Worm (Caenorhabditis elegans) whole organism, L1 larva: Measurements from ENCODE around the gene Y41C4A.8.
A peak's percentile ranks its signal among the peaks of the same experiment; 100 is the strongest.

ENCODE experiments used
- C16A3.4 ChIP-seq: fragments of 150-350 bp; optimal IDR thresholded peaks from 2 replicates; lab custom pipeline; 2014; ENCODE audit warnings: missing biosample characterization, missing genetic modification characterization
- C34B4.2 ChIP-seq: sonication (generic microtip); optimal IDR thresholded peaks from 2 replicates; lab custom pipeline; 2017; ENCODE audit warnings: mild to moderate bottlenecking, missing genetic modification characterization, missing compliant biosample characterization
- alr-1 ChIP-seq: fragments of 200-800 bp; sonication (Bioruptor generic); optimal IDR thresholded peaks from 2 replicates; lab custom pipeline; 2018; ENCODE audit warnings: borderline replicate concordance, mild to moderate bottlenecking, missing genetic modification characterization, missing compliant biosample characterization
- ama-1 ChIP-seq: fragments of 150-350 bp; optimal IDR thresholded peaks from 2 replicates; lab custom pipeline; 2014
- ceh-8 ChIP-seq: fragments of 200-800 bp; sonication (Bioruptor generic); optimal IDR thresholded peaks from 2 replicates; lab custom pipeline; 2018; ENCODE audit warnings: mild to moderate bottlenecking, missing genetic modification characterization, moderate library complexity, missing compliant biosample characterization
- ces-1 ChIP-seq: fragments of 150-350 bp; optimal IDR thresholded peaks from 2 replicates; lab custom pipeline; 2014; ENCODE audit warnings: missing biosample characterization, missing genetic modification reagents, missing genetic modification characterization
- dpl-1 ChIP-seq, 3 experiments: fragments of 150-350 bp in 2 of 3; sonication (generic microtip) in 1 of 3; optimal IDR thresholded peaks; 2 replicates each; lab custom pipeline; 2014 to 2017; ENCODE audit warnings: missing biosample characterization in 3 of 3, missing genetic modification characterization in 3 of 3, missing genetic modification reagents in 3 of 3
- efl-1 ChIP-seq, 4 experiments: fragments of 150-350 bp; optimal IDR thresholded peaks in 3 of 4; peaks in 1 of 4; 1 replicate in 1 of 4; 2 replicates in 3 of 4; lab custom pipeline; 2014; ENCODE audit warnings: missing biosample characterization in 2 of 4, missing genetic modification characterization in 2 of 4, missing genetic modification reagents in 2 of 4
- efl-3 ChIP-seq: fragments of 200-800 bp; sonication (Bioruptor generic); optimal IDR thresholded peaks from 2 replicates; lab custom pipeline; 2018; ENCODE audit warnings: mild to moderate bottlenecking, missing genetic modification characterization, missing compliant biosample characterization
- fkh-10 ChIP-seq: sonication (generic microtip); optimal IDR thresholded peaks from 2 replicates; lab custom pipeline; 2017; ENCODE audit warnings: missing biosample characterization, missing genetic modification reagents, missing genetic modification characterization
- fkh-8 ChIP-seq: sonication (generic microtip); optimal IDR thresholded peaks from 2 replicates; lab custom pipeline; 2016; ENCODE audit warnings: mild to moderate bottlenecking, missing genetic modification characterization, missing compliant biosample characterization
- grh-1 ChIP-seq: fragments of 200-800 bp; sonication (Bioruptor generic); IDR thresholded peaks from 2 replicates; pipeline ENCODE4 v1.3.6; 2022; ENCODE audit warnings: missing genetic modification reagents, missing genetic modification characterization, missing compliant biosample characterization
- hpl-2 ChIP-seq: fragments of 150-350 bp; optimal IDR thresholded peaks from 2 replicates; lab custom pipeline; 2014; ENCODE audit warnings: missing biosample characterization, missing genetic modification reagents, missing genetic modification characterization
- lin-13 ChIP-seq: fragments of 150-350 bp; optimal IDR thresholded peaks from 2 replicates; lab custom pipeline; 2014; ENCODE audit warnings: missing biosample characterization, missing genetic modification reagents, missing genetic modification characterization
- lin-14 ChIP-seq: fragments of 200-800 bp; sonication (Bioruptor generic); optimal IDR thresholded peaks from 2 replicates; lab custom pipeline; 2018; ENCODE audit warnings: mild to moderate bottlenecking, missing genetic modification characterization, moderate library complexity, missing compliant biosample characterization
- lin-35 ChIP-seq, 2 experiments: fragments of 150-350 bp; optimal IDR thresholded peaks; 2 replicates each; lab custom pipeline; 2014; ENCODE audit warnings: missing biosample characterization in 2 of 2, missing genetic modification characterization in 2 of 2, missing genetic modification reagents in 2 of 2
- lir-3 ChIP-seq: sonication (generic microtip); optimal IDR thresholded peaks from 2 replicates; lab custom pipeline; 2016; ENCODE audit warnings: mild to moderate bottlenecking, missing genetic modification characterization, moderate library complexity, missing compliant biosample characterization; ENCODE audit not compliant: poor library complexity
- mef-2 ChIP-seq: fragments of 150-350 bp; optimal IDR thresholded peaks from 2 replicates; lab custom pipeline; 2014; ENCODE audit warnings: missing biosample characterization, missing genetic modification characterization
- nhr-11 ChIP-seq: fragments of 150-350 bp; optimal IDR thresholded peaks from 2 replicates; lab custom pipeline; 2014; ENCODE audit warnings: missing biosample characterization, missing genetic modification characterization
- nhr-20 ChIP-seq: sonication (generic microtip); optimal IDR thresholded peaks from 2 replicates; lab custom pipeline; 2016; ENCODE audit warnings: mild to moderate bottlenecking, missing genetic modification characterization, missing compliant biosample characterization
- nhr-237 ChIP-seq: fragments of 150-350 bp; optimal IDR thresholded peaks from 2 replicates; lab custom pipeline; 2014; ENCODE audit warnings: missing biosample characterization, missing genetic modification characterization
- nhr-47 ChIP-seq: sonication (generic microtip); optimal IDR thresholded peaks from 2 replicates; lab custom pipeline; 2016; ENCODE audit warnings: mild to moderate bottlenecking, missing genetic modification characterization, moderate library complexity, missing compliant biosample characterization
- nhr-71 ChIP-seq: sonication (generic microtip); optimal IDR thresholded peaks from 2 replicates; lab custom pipeline; 2016; ENCODE audit warnings: mild to moderate bottlenecking, missing genetic modification characterization, moderate library complexity, missing compliant biosample characterization
- nhr-85 ChIP-seq: sonication (generic microtip); peaks from one replicate; lab custom pipeline; 2016; ENCODE audit warnings: missing genetic modification characterization, inconsistent platforms, missing compliant biosample characterization
- pag-3 ChIP-seq: sonication (generic microtip); optimal IDR thresholded peaks from 2 replicates; lab custom pipeline; 2017; ENCODE audit warnings: missing genetic modification characterization, mild to moderate bottlenecking, missing compliant biosample characterization, antibody characterized with exemption, borderline replicate concordance; ENCODE audit not compliant: insufficient read depth
- skn-1 ChIP-seq: fragments of 150-350 bp; optimal IDR thresholded peaks from 2 replicates; lab custom pipeline; 2014; ENCODE audit warnings: missing biosample characterization, missing genetic modification characterization
- swsn-7 ChIP-seq: sonication (generic microtip); optimal IDR thresholded peaks from 2 replicates; lab custom pipeline; 2016; ENCODE audit warnings: missing genetic modification characterization, missing compliant biosample characterization
- unc-130 ChIP-seq: fragments of 150-350 bp; optimal IDR thresholded peaks from 2 replicates; lab custom pipeline; 2017; ENCODE audit warnings: missing biosample characterization, missing genetic modification characterization, inconsistent platforms
- unc-86 ChIP-seq: sonication (generic microtip); optimal IDR thresholded peaks from 2 replicates; lab custom pipeline; 2016; ENCODE audit warnings: missing genetic modification characterization, missing compliant biosample characterization
- unc-98 ChIP-seq: fragments of 200-800 bp; sonication (Bioruptor generic); IDR thresholded peaks from 2 replicates; pipeline ENCODE4 v1.3.6; 2022; ENCODE audit warnings: missing genetic modification characterization, missing compliant biosample characterization
- zag-1 ChIP-seq: fragments of 150-350 bp; optimal IDR thresholded peaks from 2 replicates; lab custom pipeline; 2014; ENCODE audit warnings: missing biosample characterization, missing genetic modification characterization
- ztf-11 ChIP-seq, 2 experiments: sonication (generic microtip); optimal IDR thresholded peaks; 2 replicates each; lab custom pipeline; 2016 to 2017; ENCODE audit warnings: missing genetic modification characterization in 2 of 2, missing biosample characterization in 1 of 2, missing compliant biosample characterization in 1 of 2
- ztf-4 ChIP-seq: fragments of 150-350 bp; optimal IDR thresholded peaks from 2 replicates; lab custom pipeline; 2014; ENCODE audit warnings: missing biosample characterization, missing genetic modification characterization

Y41C4A.8 gene

ce11 chrIII:11701863-11702262 lies 6.8 kb downstream of the Y41C4A.8 start:
- TF ChIP-seq ceh-8 (GFP tag; lab: Kevin White, UChicago) = peak; percentile 77
- no peak for TF ChIP-seq alr-1 (tag; lab: Kevin White, UChicago)
- no peak for TF ChIP-seq pag-3 (tag; lab: Kevin White, UChicago)
- TF ChIP-seq skn-1 = no peak
- TF ChIP-seq, all 84 proteins: peak for 1

ce11 chrIII:11699959-11700358 lies 8.7 kb downstream of the Y41C4A.8 start, which contains the start of gene pqn-84:
TSS of gene pqn-84 (plus strand) at chrIII:11700259.
- TF ChIP-seq swsn-7 (tag; lab: Kevin White, UChicago) = no peak
- TF ChIP-seq efl-1 (optimal IDR thresholded peaks at IDR 0.05; lab: Kevin White, UChicago) = no peak
- peak in 1 of 2 experiments; percentile 53 for TF ChIP-seq efl-1 (GFP tag; optimal IDR thresholded peaks at IDR 0.05 in 1 of 2; lab: Kevin White, UChicago)
- TF ChIP-seq ceh-8 (GFP tag; lab: Kevin White, UChicago) = no peak

ce11 chrIII:11698569-11698968 lies 10.1 kb downstream of the Y41C4A.8 start, which contains the start of gene Y41C4A.7:
TSS of gene Y41C4A.7 (plus strand) at chrIII:11698869.
- TF ChIP-seq dpl-1 (GFP tag; optimal IDR thresholded peaks at IDR 0.05; lab: Kevin White, UChicago) = no peak
- TF ChIP-seq C34B4.2 (tag; lab: Kevin White, UChicago) = no peak
- no peak for TF ChIP-seq fkh-10 (GFP tag; lab: Kevin White, UChicago)
- no peak for TF ChIP-seq nhr-85
- TF ChIP-seq unc-130 (tag; lab: Kevin White, UChicago) = no peak
- no peak for TF ChIP-seq ztf-4
- TF ChIP-seq nhr-237 = no peak
- no peak for TF ChIP-seq lin-13 (GFP tag; lab: Kevin White, UChicago)
- TF ChIP-seq mef-2 (tag; lab: Kevin White, UChicago) = no peak
- TF ChIP-seq lin-35 (GFP tag; optimal IDR thresholded peaks at IDR 0.05; lab: Kevin White, UChicago) = no peak
- no peak for TF ChIP-seq nhr-11 (tag; lab: Kevin White, UChicago)
- no peak for TF ChIP-seq ama-1 (lab: Kevin White, UChicago)
- no peak for TF ChIP-seq lin-14 (GFP tag; lab: Kevin White, UChicago)
- TF ChIP-seq hpl-2 = no peak
- TF ChIP-seq pag-3 (tag; lab: Kevin White, UChicago) = no peak
- no peak for TF ChIP-seq lir-3 (tag; lab: Kevin White, UChicago)
- no peak for TF ChIP-seq efl-3 (GFP tag; lab: Kevin White, UChicago)
- TF ChIP-seq unc-98 (GFP tag; lab: Robert Waterston, UW) = no peak
- no peak for TF ChIP-seq C16A3.4 (tag; lab: Kevin White, UChicago)

ce11 chrIII:11696273-11696672 lies 12.3 kb downstream of the Y41C4A.8 start, which contains the start of gene Y41C4A.6:
TSS of gene Y41C4A.6 (plus strand) at chrIII:11696573.
- peak; percentile 35 for TF ChIP-seq fkh-8 (tag; lab: Kevin White, UChicago)
- no peak for TF ChIP-seq ces-1 (GFP tag; lab: Kevin White, UChicago)
- no peak for TF ChIP-seq nhr-20 (tag; lab: Kevin White, UChicago)
- no peak for TF ChIP-seq ama-1 (lab: Kevin White, UChicago)

ce11 chrIII:11694975-11695374 lies 13.6 kb downstream of the Y41C4A.8 start, which contains the start of gene Y41C4A.22:
TSS of gene Y41C4A.22 (plus strand) at chrIII:11695275.
- TF ChIP-seq zag-1 (tag; lab: Kevin White, UChicago) = no peak
- TF ChIP-seq ztf-11 (tag; optimal IDR thresholded peaks at IDR 0.05; lab: Kevin White, UChicago) = no peak
- TF ChIP-seq nhr-47 (tag; lab: Kevin White, UChicago) = peak; percentile 7
- no peak for TF ChIP-seq unc-86 (tag; lab: Kevin White, UChicago)
- TF ChIP-seq fkh-8 (tag; lab: Kevin White, UChicago) = peak; percentile 50
- TF ChIP-seq grh-1 (GFP tag; lab: Robert Waterston, UW) = peak; percentile 26; the same call in 1 of the 2 replicates
- TF ChIP-seq nhr-71 (tag; lab: Kevin White, UChicago) = peak; percentile 14
